Fruit fly (Drosophila melanogaster) whole organism, embryonic: Measurements from ENCODE around the gene CG43439.
A peak's percentile ranks its signal among the peaks of the same experiment; 100 is the strongest.

Experiments used
- Aef1 ChIP-seq: fragments of 200-800 bp; sonication (Bioruptor generic); IDR thresholded peaks from 3 replicates; pipeline ENCODE4 v1.3.6; 2022; ENCODE audit warnings: missing biosample characterization, missing genetic modification characterization
- CG10431 ChIP-seq: fragments of 200-800 bp; sonication (Bioruptor generic); optimal IDR thresholded peaks from 3 replicates; lab custom pipeline; 2018; ENCODE audit warnings: missing biosample characterization, mild to moderate bottlenecking, missing genetic modification characterization
- CG10462 ChIP-seq: fragments of 200-800 bp; sonication (Bioruptor generic); optimal IDR thresholded peaks from 2 replicates; lab custom pipeline; 2016; ENCODE audit warnings: missing biosample characterization, missing genetic modification characterization
- CG10565 ChIP-seq: fragments of 200-800 bp; sonication (Bioruptor generic); optimal IDR thresholded peaks from 3 replicates; lab custom pipeline; 2016; ENCODE audit warnings: missing biosample characterization, mild to moderate bottlenecking, missing genetic modification characterization
- CG11085 ChIP-seq: fragments of 200-800 bp; sonication (Bioruptor generic); IDR thresholded peaks from 2 replicates; pipeline ENCODE4 v1.3.6; 2022; ENCODE audit warnings: missing biosample characterization, missing genetic modification characterization
- CG11093 ChIP-seq: fragments of 200-800 bp; sonication (Bioruptor generic); IDR thresholded peaks from 3 replicates; pipeline ENCODE4 v1.3.6; 2022; ENCODE audit warnings: missing biosample characterization, missing genetic modification characterization
- CG14860 ChIP-seq: fragments of 200-800 bp; sonication (Bioruptor generic); IDR thresholded peaks from 3 replicates; pipeline ENCODE4 v1.3.6; 2022; ENCODE audit warnings: missing biosample characterization, missing genetic modification characterization; ENCODE audit not compliant: partially characterized antibody
- CG15073 ChIP-seq: fragments of 200-800 bp; sonication (Bioruptor generic); optimal IDR thresholded peaks from 2 replicates; lab custom pipeline; 2016; ENCODE audit warnings: missing biosample characterization, missing genetic modification characterization
- CG1529 ChIP-seq: fragments of 200-800 bp; sonication (Bioruptor generic); optimal IDR thresholded peaks from 3 replicates; lab custom pipeline; 2018; ENCODE audit warnings: missing biosample characterization, missing genetic modification characterization
- CG1603 ChIP-seq: fragments of 200-800 bp; sonication (Bioruptor generic); optimal IDR thresholded peaks from 2 replicates; lab custom pipeline; 2019; ENCODE audit warnings: missing biosample characterization, mild to moderate bottlenecking, missing genetic modification characterization, moderate library complexity
- CG17385 ChIP-seq: fragments of 200-800 bp; sonication (Bioruptor generic); optimal IDR thresholded peaks from 3 replicates; lab custom pipeline; 2018; ENCODE audit warnings: missing biosample characterization, mild to moderate bottlenecking, missing genetic modification characterization
- CG1832 ChIP-seq: fragments of 200-800 bp; sonication (Bioruptor generic); optimal IDR thresholded peaks from 2 replicates; lab custom pipeline; 2017; ENCODE audit warnings: missing biosample characterization, mild to moderate bottlenecking, missing genetic modification characterization, inconsistent platforms
- CG6654 ChIP-seq: fragments of 200-800 bp; sonication (Bioruptor generic); optimal IDR thresholded peaks from 2 replicates; lab custom pipeline; 2017; ENCODE audit warnings: missing biosample characterization, mild to moderate bottlenecking, missing genetic modification characterization
- CG6683 ChIP-seq: fragments of 200-800 bp; sonication (Bioruptor generic); optimal IDR thresholded peaks from 2 replicates; lab custom pipeline; 2017; ENCODE audit warnings: missing biosample characterization, mild to moderate bottlenecking, missing genetic modification characterization, missing genetic modification reagents
- CG6791 ChIP-seq: fragments of 200-800 bp; sonication (Bioruptor generic); IDR thresholded peaks from 3 replicates; pipeline ENCODE4 v1.3.6; 2022; ENCODE audit warnings: missing biosample characterization, missing genetic modification characterization; ENCODE audit not compliant: partially characterized antibody
- CG6854 ChIP-seq: fragments of 200-800 bp; sonication (Bioruptor generic); optimal IDR thresholded peaks from 3 replicates; lab custom pipeline; 2017; ENCODE audit warnings: missing biosample characterization, mild to moderate bottlenecking, missing genetic modification characterization
- CG7745 ChIP-seq: fragments of 200-800 bp; sonication (Bioruptor generic); optimal IDR thresholded peaks from 2 replicates; lab custom pipeline; 2018; ENCODE audit warnings: missing biosample characterization, mild to moderate bottlenecking, missing genetic modification characterization, moderate library complexity
- CG7786 ChIP-seq: fragments of 200-800 bp; sonication (Bioruptor generic); optimal IDR thresholded peaks from 2 replicates; lab custom pipeline; 2016; ENCODE audit warnings: missing biosample characterization, missing genetic modification characterization
- CG9932 ChIP-seq: fragments of 200-800 bp; sonication (Bioruptor generic); IDR thresholded peaks from 2 replicates; pipeline ENCODE4 v1.3.6; 2022; ENCODE audit warnings: missing biosample characterization, missing genetic modification characterization
- Eip74EF ChIP-seq, 2 experiments: fragments of 200-800 bp in 1 of 2; fragments of >200 bp in 1 of 2; sonication (Bioruptor generic) in 1 of 2; optimal IDR thresholded peaks; 2 replicates each; lab custom pipeline; 2017 to 2019; ENCODE audit warnings: missing biosample characterization in 2 of 2, missing genetic modification characterization in 2 of 2, mild to moderate bottlenecking in 1 of 2, moderate library complexity in 1 of 2
- Fer2 ChIP-seq: fragments of 200-800 bp; sonication (Bioruptor generic); optimal IDR thresholded peaks from 2 replicates; lab custom pipeline; 2018; ENCODE audit warnings: missing biosample characterization, mild to moderate bottlenecking, missing genetic modification characterization, moderate library complexity
- Gug ChIP-seq: fragments of 200-800 bp; sonication (Bioruptor generic); IDR thresholded peaks from 4 replicates; pipeline ENCODE4 v1.3.6; 2022; ENCODE audit warnings: missing biosample characterization, missing genetic modification characterization
- Hand ChIP-seq: fragments of 200-800 bp; sonication (Bioruptor generic); optimal IDR thresholded peaks from 2 replicates; lab custom pipeline; 2017; ENCODE audit warnings: mild to moderate bottlenecking, missing biosample characterization, missing genetic modification reagents, missing genetic modification characterization
- Hr39 ChIP-seq: fragments of >200 bp; optimal IDR thresholded peaks from 2 replicates; lab custom pipeline; 2017
- Med ChIP-seq: fragments of 200-800 bp; sonication (Bioruptor generic); peaks from one replicate; lab custom pipeline; 2016; ENCODE audit warnings: missing biosample characterization, missing genetic modification characterization, mild to moderate bottlenecking, inconsistent platforms, moderate library complexity
- Nf-YA ChIP-seq: fragments of 200-800 bp; sonication (Bioruptor generic); IDR thresholded peaks from 2 replicates; pipeline ENCODE4 v1.3.6; 2022; ENCODE audit warnings: missing biosample characterization, missing genetic modification characterization
- Oaz ChIP-seq: fragments of 200-800 bp; sonication (Bioruptor generic); IDR thresholded peaks from 2 replicates; pipeline ENCODE4 v1.3.6; 2022; ENCODE audit warnings: missing biosample characterization, missing genetic modification characterization
- ara ChIP-seq: fragments of 200-800 bp; sonication (Bioruptor generic); IDR thresholded peaks from 2 replicates; pipeline ENCODE4 v1.3.6; 2022; ENCODE audit warnings: missing biosample characterization, missing genetic modification characterization
- bigmax ChIP-seq: fragments of 200-800 bp; sonication (Bioruptor generic); optimal IDR thresholded peaks from 2 replicates; lab custom pipeline; 2018; ENCODE audit warnings: missing biosample characterization, mild to moderate bottlenecking, missing genetic modification characterization
- cad ChIP-seq: fragments of >200 bp; optimal IDR thresholded peaks from 2 replicates; lab custom pipeline; 2017; ENCODE audit warnings: missing biosample characterization, missing genetic modification characterization
- ci ChIP-seq: fragments of 200-800 bp; sonication (Bioruptor generic); IDR thresholded peaks from 3 replicates; pipeline ENCODE4 v1.3.6; 2022; ENCODE audit warnings: missing biosample characterization, missing genetic modification characterization
- crc ChIP-seq: fragments of 200-800 bp; sonication (Bioruptor generic); optimal IDR thresholded peaks from 2 replicates; lab custom pipeline; 2016; ENCODE audit warnings: missing biosample characterization, missing genetic modification characterization
- emc ChIP-seq: fragments of 200-800 bp; sonication (Bioruptor generic); optimal IDR thresholded peaks from 2 replicates; lab custom pipeline; 2016; ENCODE audit warnings: missing biosample characterization, missing genetic modification characterization
- fu2 ChIP-seq: fragments of 200-800 bp; sonication (Bioruptor generic); optimal IDR thresholded peaks from 2 replicates; lab custom pipeline; 2016; ENCODE audit warnings: missing biosample characterization, missing genetic modification characterization
- gce ChIP-seq: fragments of 200-800 bp; sonication (Bioruptor generic); IDR thresholded peaks from 3 replicates; pipeline ENCODE4 v1.3.6; 2022; ENCODE audit warnings: missing biosample characterization, missing genetic modification characterization
- gem ChIP-seq: fragments of 200-800 bp; sonication (Bioruptor generic); optimal IDR thresholded peaks from 2 replicates; lab custom pipeline; 2019; ENCODE audit warnings: missing biosample characterization, mild to moderate bottlenecking, missing genetic modification characterization, moderate library complexity
- grau ChIP-seq: fragments of 200-800 bp; optimal IDR thresholded peaks from 3 replicates; lab custom pipeline; 2019; ENCODE audit warnings: missing biosample characterization, mild to moderate bottlenecking, missing genetic modification characterization, moderate library complexity
- hbn ChIP-seq: fragments of 200-800 bp; sonication (Bioruptor generic); IDR thresholded peaks from 2 replicates; pipeline ENCODE4 v1.3.6; 2022; ENCODE audit warnings: missing biosample characterization, missing genetic modification characterization; ENCODE audit not compliant: partially characterized antibody
- jigr1 ChIP-seq: fragments of 200-800 bp; sonication (Bioruptor generic); IDR thresholded peaks from 3 replicates; pipeline ENCODE4 v1.3.6; 2022; ENCODE audit warnings: missing biosample characterization, missing genetic modification characterization
- klu ChIP-seq: fragments of 200-800 bp; sonication (Bioruptor generic); IDR thresholded peaks from 2 replicates; pipeline ENCODE4 v1.3.6; 2022; ENCODE audit warnings: missing biosample characterization, missing genetic modification characterization
- lmd ChIP-seq: fragments of 200-800 bp; sonication (Bioruptor generic); IDR thresholded peaks from 2 replicates; pipeline ENCODE4 v1.3.6; 2022; ENCODE audit warnings: missing biosample characterization, missing genetic modification characterization
- lov ChIP-seq, 2 experiments: fragments of 200-800 bp in 1 of 2; fragments of >200 bp in 1 of 2; sonication (Bioruptor generic) in 1 of 2; IDR thresholded peaks in 1 of 2; optimal IDR thresholded peaks in 1 of 2; 2 replicates in 1 of 2; 3 replicates in 1 of 2; pipeline versions ENCODE4 v1.3.6 to Lab custom; 2017 to 2022; ENCODE audit warnings: missing biosample characterization in 1 of 2, missing genetic modification characterization in 1 of 2
- nerfin-2 ChIP-seq: fragments of 200-800 bp; sonication (Bioruptor generic); IDR thresholded peaks from 2 replicates; pipeline ENCODE4 v1.3.6; 2022; ENCODE audit warnings: missing biosample characterization, missing genetic modification characterization; ENCODE audit not compliant: partially characterized antibody
- org-1 ChIP-seq: fragments of 200-800 bp; sonication (Bioruptor generic); optimal IDR thresholded peaks from 2 replicates; lab custom pipeline; 2017; ENCODE audit warnings: missing biosample characterization, missing genetic modification characterization
- sens ChIP-seq: fragments of 200-800 bp; sonication (Bioruptor generic); peaks from one replicate; lab custom pipeline; 2016; ENCODE audit warnings: missing biosample characterization, missing genetic modification characterization
- sim ChIP-seq: fragments of 200-800 bp; sonication (Bioruptor generic); IDR thresholded peaks from 2 replicates; pipeline ENCODE4 v1.3.6; 2022; ENCODE audit warnings: missing biosample characterization, missing genetic modification characterization
- tgo ChIP-seq: fragments of 200-800 bp; sonication (Bioruptor generic); IDR thresholded peaks from 3 replicates; pipeline ENCODE4 v1.3.6; 2022; ENCODE audit warnings: missing biosample characterization, missing genetic modification characterization
- unc-4 ChIP-seq: fragments of 200-800 bp; sonication (Bioruptor generic); IDR thresholded peaks from 2 replicates; pipeline ENCODE4 v1.3.6; 2022; ENCODE audit warnings: missing biosample characterization, missing genetic modification characterization; ENCODE audit not compliant: partially characterized antibody
- zf30C ChIP-seq: fragments of 200-800 bp; sonication (Bioruptor generic); optimal IDR thresholded peaks from 3 replicates; lab custom pipeline; 2018; ENCODE audit warnings: missing biosample characterization, mild to moderate bottlenecking, missing genetic modification characterization

CG43439 gene

DNA sequence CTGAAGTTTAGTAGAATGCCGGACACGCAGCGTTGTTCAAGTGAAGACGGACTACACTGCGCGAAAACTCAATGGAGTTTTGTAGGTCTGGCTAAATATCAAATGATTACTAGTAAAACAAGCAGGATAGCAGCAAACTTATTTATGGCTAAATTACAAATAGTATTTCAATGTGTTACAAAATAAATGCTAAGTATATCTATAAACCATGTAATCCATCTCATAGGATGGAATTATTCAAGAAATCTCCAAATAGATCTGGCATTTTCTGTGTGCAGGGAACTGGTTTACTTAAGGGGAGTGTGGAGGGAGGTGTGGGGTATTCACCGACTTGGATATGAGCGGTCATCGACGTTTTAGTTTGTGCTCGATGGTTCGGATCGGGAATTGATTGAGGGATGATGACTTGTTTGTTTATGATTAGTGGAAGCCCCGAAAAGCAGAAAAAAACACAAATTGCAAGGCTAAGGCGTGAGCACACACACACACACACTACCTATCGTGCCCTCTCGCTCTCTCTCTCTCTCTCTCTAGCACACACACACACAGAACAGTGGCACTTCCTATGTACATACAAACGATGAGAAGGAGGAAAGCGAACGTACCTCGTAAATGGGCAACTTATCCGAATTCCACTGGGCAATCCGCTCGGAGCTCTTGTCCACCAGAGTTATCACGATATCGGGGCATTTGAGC, 20.4 kb downstream of the CG43439 start (continued):
- TF ChIP-seq org-1 (peak; percentile 82), Med (GFP tag; lab: Kevin White, UChicago) (peak; percentile 96), unc-4 (GFP tag; lab: Robert Waterston, UW) (no peak), Gug (GFP tag; lab: Robert Waterston, UW) (peak; percentile 52; the same call in 2 of the 4 replicates), emc (GFP tag; lab: Kevin White, UChicago) (peak; percentile 33), fu2 (GFP tag; lab: Kevin White, UChicago) (peak; percentile 55), CG10431 (GFP tag; lab: Kevin White, UChicago) (no peak), CG1832 (GFP tag; lab: Kevin White, UChicago) (peak; percentile 79), klu (GFP tag; lab: Robert Waterston, UW) (peak; percentile 39; the same call in 1 of the 2 replicates), nerfin-2 (GFP tag; lab: Robert Waterston, UW) (no peak), CG9932 (GFP tag; lab: Robert Waterston, UW) (peak; percentile 63), CG11093 (0 out of 3 replicates have a peak, but pooled peaks have one; percentile 53), bigmax (no peak), sim (GFP tag; lab: Robert Waterston, UW) (peak; percentile 27; the same call in 1 of the 2 replicates), CG17385 (GFP tag; lab: Kevin White, UChicago) (peak; percentile 69), jigr1 (GFP tag; lab: Robert Waterston, UW) (peak; percentile 10; the same call in 1 of the 3 replicates), CG10462 (GFP tag; lab: Kevin White, UChicago) (peak; percentile 79), CG6791 (no peak), CG1529 (GFP tag; lab: Kevin White, UChicago) (peak; percentile 77), Aef1 (GFP tag; lab: Robert Waterston, UW) (peak; percentile 72), CG15073 (GFP tag; lab: Kevin White, UChicago) (peak; percentile 0), CG1603 (peak; percentile 94), ci (GFP tag; lab: Robert Waterston, UW) (peak; percentile 82), crc (GFP tag; lab: Kevin White, UChicago) (peak; percentile 75), hbn (GFP tag; lab: Robert Waterston, UW) (no peak), lmd (peak; percentile 81), cad (GFP tag; lab: Kevin White, UChicago) (no peak), CG10565 (GFP tag; lab: Kevin White, UChicago) (no peak), gem (tag; lab: Kevin White, UChicago) (peak; percentile 91), Eip74EF (GFP tag; optimal IDR thresholded peaks at IDR 0.05; lab: Kevin White, UChicago) (peak in 1 of 2 experiments; percentile 66), sens (GFP tag; lab: Kevin White, UChicago) (peak; percentile 98), Oaz (GFP tag; lab: Robert Waterston, UW) (peak; percentile 47; the same call in 1 of the 2 replicates), lov (optimal IDR thresholded peaks at IDR 0.05; lab: Kevin White, UChicago) (no peak), lov (GFP tag; IDR thresholded peaks at IDR 0.05; lab: Robert Waterston, UW) (no peak), CG6683 (GFP tag; lab: Kevin White, UChicago) (peak; percentile 68), gce (GFP tag; lab: Robert Waterston, UW) (peak; percentile 46; the same call in 1 of the 3 replicates), grau (tag; lab: Kevin White, UChicago) (peak; percentile 86), CG6854 (GFP tag; lab: Kevin White, UChicago) (peak; percentile 58), CG6654 (GFP tag; lab: Kevin White, UChicago) (peak; percentile 48), ara (GFP tag; lab: Robert Waterston, UW) (peak; percentile 67), CG7786 (GFP tag; lab: Kevin White, UChicago) (peak; percentile 78), zf30C (peak; percentile 90), tgo (peak; percentile 82), Nf-YA (peak; percentile 38; the same call in 1 of the 2 replicates), Fer2 (tag; lab: Kevin White, UChicago) (peak; percentile 48), Hand (peak; percentile 27), CG7745 (tag; lab: Kevin White, UChicago) (no peak), CG14860 (GFP tag; lab: Robert Waterston, UW) (no peak), CG11085 (GFP tag; lab: Robert Waterston, UW) (0 out of 2 replicates have a peak, but pooled peaks have one; percentile 48), Hr39 (lab: Kevin White, UChicago) (no peak)
